Worm (Caenorhabditis elegans) whole organism, L4 larva: ENCODE data around the gene srx-46.

ENCODE experiments used
- Y5F2A.4 ChIP-seq: fragments of 200-800 bp; sonication (Bioruptor generic); optimal IDR thresholded peaks from 2 replicates; lab custom pipeline; 2018; ENCODE audit warnings: mild to moderate bottlenecking, missing genetic modification characterization, missing compliant biosample characterization
- aha-1 ChIP-seq: fragments of 150-350 bp; peaks from one replicate; lab custom pipeline; 2014; ENCODE audit warnings: missing biosample characterization, missing genetic modification characterization
- aly-2 ChIP-seq: sonication (generic microtip); optimal IDR thresholded peaks from 2 replicates; lab custom pipeline; 2018; ENCODE audit warnings: missing biosample characterization, missing genetic modification characterization
- ama-1 ChIP-seq: fragments of 150-350 bp; optimal IDR thresholded peaks from 2 replicates; lab custom pipeline; 2014; ENCODE audit warnings: inconsistent platforms, mixed read lengths
- ces-1 ChIP-seq: fragments of 150-350 bp; sonication (generic microtip); optimal IDR thresholded peaks from 4 replicates; lab custom pipeline; 2014; ENCODE audit warnings: missing biosample characterization, missing genetic modification reagents, missing genetic modification characterization
- mdl-1 ChIP-seq, 2 experiments: fragments of 150-350 bp in 1 of 2; sonication (generic microtip) in 1 of 2; optimal IDR thresholded peaks; 2 replicates each; lab custom pipeline; 2014 to 2017; ENCODE audit warnings: missing biosample characterization in 2 of 2, missing genetic modification characterization in 2 of 2
- mxl-2 ChIP-seq: fragments of 200-800 bp; sonication (Bioruptor generic); conservative IDR thresholded peaks from 2 replicates; pipeline ENCODE4 v1.3.6; 2022; ENCODE audit warnings: missing genetic modification reagents, missing genetic modification characterization, missing compliant biosample characterization
- nhr-237 ChIP-seq: sonication (generic microtip); optimal IDR thresholded peaks from 2 replicates; lab custom pipeline; 2017; ENCODE audit warnings: missing biosample characterization, missing genetic modification characterization
- php-3 ChIP-seq: fragments of 200-800 bp; sonication (Bioruptor generic); IDR thresholded peaks from 2 replicates; pipeline ENCODE4 v1.3.6; 2022; ENCODE audit warnings: missing genetic modification reagents, missing genetic modification characterization, missing compliant biosample characterization
- pqm-1 ChIP-seq: sonication (generic microtip); optimal IDR thresholded peaks from 2 replicates; lab custom pipeline; 2017; ENCODE audit warnings: missing biosample characterization, missing genetic modification characterization
- saeg-2 ChIP-seq: fragments of 200-800 bp; sonication (Bioruptor generic); IDR thresholded peaks from 2 replicates; pipeline ENCODE4 v1.3.6; 2022; ENCODE audit warnings: missing genetic modification reagents, missing genetic modification characterization, missing compliant biosample characterization
- snpc-4 ChIP-seq: fragments of 150-350 bp; optimal IDR thresholded peaks from 2 replicates; lab custom pipeline; 2014; ENCODE audit warnings: missing biosample characterization, missing genetic modification characterization
- unc-39 ChIP-seq: sonication (generic microtip); optimal IDR thresholded peaks from 2 replicates; lab custom pipeline; 2017; ENCODE audit warnings: missing biosample characterization, missing genetic modification characterization

DNA sequence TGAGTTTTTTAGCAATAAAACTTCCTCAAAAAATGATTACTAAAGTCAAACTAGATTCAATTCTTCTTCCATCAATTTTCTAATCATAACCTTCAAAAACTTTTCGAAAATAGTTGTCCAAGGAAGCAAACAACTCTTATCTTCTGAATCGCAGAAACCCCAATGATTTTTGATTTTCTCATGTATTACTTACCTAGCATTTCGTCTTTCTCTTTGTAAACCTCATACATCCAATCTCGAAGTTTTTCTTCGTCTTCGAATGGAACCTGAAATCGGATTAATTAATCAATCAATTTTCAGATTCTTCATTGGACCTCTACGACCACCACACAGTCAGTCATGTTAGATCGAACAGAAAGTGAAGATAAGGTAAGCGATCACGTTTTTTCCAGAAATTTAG is 24.4 kb upstream of the srx-46 start, which contains the start of gene K07B1.4:
- TF ChIP-seq nhr-237 (no peak), mxl-2 (GFP tag; lab: Robert Waterston, UW) (no peak), ces-1 (no peak), aly-2 (no peak), mdl-1 (tag; optimal IDR thresholded peaks at IDR 0.05; lab: Kevin White, UChicago) (no peak), aha-1 (tag; lab: Kevin White, UChicago) (no peak), snpc-4 (tag; lab: Kevin White, UChicago) (no peak), pqm-1 (tag; lab: Kevin White, UChicago) (no peak), unc-39 (tag; lab: Kevin White, UChicago) (no peak), ama-1 (lab: Kevin White, UChicago) (no peak), Y5F2A.4 (GFP tag; lab: Kevin White, UChicago) (no peak), saeg-2 (GFP tag; lab: Robert Waterston, UW) (no peak), php-3 (GFP tag; lab: Robert Waterston, UW) (no peak)
